Worm (Caenorhabditis elegans): Measurements from ENCODE around the gene lsy-2.

- TF ChIP-seq W03F9.2 (tag; optimal IDR thresholded peaks at IDR 0.05) (no peak), him-1 (tag; optimal IDR thresholded peaks at IDR 0.05) (no peak), dao-5 (tag; optimal IDR thresholded peaks at IDR 0.05) (no peak)
Measured at ce11 chrX:2050212-2050611, 39.3 kb upstream of the lsy-2 start.
